Fruit fly (Drosophila melanogaster) whole organism, embryonic: Measurements from ENCODE around the gene CG10194.

Source experiments
- CG11247 ChIP-seq: fragments of 200-800 bp; sonication (Bioruptor generic); IDR thresholded peaks from 2 replicates; pipeline ENCODE4 v1.3.6; 2022; ENCODE audit warnings: missing biosample characterization, missing genetic modification characterization
- CG34376 ChIP-seq: fragments of 200-800 bp; sonication (Bioruptor generic); optimal IDR thresholded peaks from 2 replicates; lab custom pipeline; 2018; ENCODE audit warnings: missing biosample characterization, mild to moderate bottlenecking, missing genetic modification characterization
- CG6654 ChIP-seq: fragments of 200-800 bp; sonication (Bioruptor generic); optimal IDR thresholded peaks from 2 replicates; lab custom pipeline; 2017; ENCODE audit warnings: missing biosample characterization, mild to moderate bottlenecking, missing genetic modification characterization
- Sox102F ChIP-seq: fragments of 200-800 bp; sonication (Bioruptor generic); optimal IDR thresholded peaks from 2 replicates; lab custom pipeline; 2018; ENCODE audit warnings: missing biosample characterization, mild to moderate bottlenecking, missing genetic modification characterization, moderate library complexity
- ap ChIP-seq: fragments of 200-800 bp; sonication (Bioruptor generic); IDR thresholded peaks from 2 replicates; pipeline ENCODE4 v1.3.6; 2022; ENCODE audit warnings: missing biosample characterization, missing genetic modification characterization
- cad ChIP-seq: fragments of >200 bp; optimal IDR thresholded peaks from 2 replicates; lab custom pipeline; 2017; ENCODE audit warnings: missing biosample characterization, missing genetic modification characterization
- gt ChIP-seq: fragments of 200-800 bp; sonication (Bioruptor generic); IDR thresholded peaks from 2 replicates; pipeline ENCODE4 v1.3.6; 2022; ENCODE audit warnings: missing biosample characterization, missing genetic modification characterization
- jing ChIP-seq: fragments of 200-800 bp; sonication (Bioruptor generic); optimal IDR thresholded peaks from 2 replicates; lab custom pipeline; 2018; ENCODE audit warnings: missing biosample characterization, mild to moderate bottlenecking, missing genetic modification characterization
- kay ChIP-seq: fragments of 200-800 bp; sonication (Bioruptor generic); optimal IDR thresholded peaks from 2 replicates; lab custom pipeline; 2016; ENCODE audit warnings: missing biosample characterization, missing genetic modification characterization
- maf-S ChIP-seq: fragments of 200-800 bp; sonication (Bioruptor generic); optimal IDR thresholded peaks from 2 replicates; lab custom pipeline; 2016; ENCODE audit warnings: missing biosample characterization, missing genetic modification characterization

DNA sequence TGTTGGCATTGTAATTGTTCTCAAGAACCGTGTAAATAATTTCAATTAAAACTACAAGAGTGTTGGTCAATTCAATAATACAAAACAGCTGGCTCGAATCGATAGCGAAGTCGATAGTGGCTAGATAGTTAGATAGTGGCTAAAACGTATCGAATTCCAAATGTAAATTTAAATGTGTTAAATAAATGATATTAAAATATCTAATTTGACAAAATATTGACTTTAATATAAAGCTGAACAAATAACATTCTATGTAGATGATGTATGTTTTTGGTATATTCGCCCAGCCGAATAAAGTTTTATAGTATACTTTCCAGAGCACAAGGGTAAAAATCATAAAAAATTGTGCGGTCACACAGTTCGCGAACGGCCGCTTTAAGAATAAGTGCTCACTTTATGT, 36.4 kb upstream of the CG10194 start, which contains the start of the genes Dpm1 and CG10137:
- TF ChIP-seq cad (GFP tag; lab: Kevin White, UChicago): no peak
- no peak for TF ChIP-seq maf-S
- TF ChIP-seq CG34376 (GFP tag; lab: Kevin White, UChicago): no peak
- no peak for TF ChIP-seq Sox102F (GFP tag; lab: Kevin White, UChicago)
- TF ChIP-seq jing: no peak
- TF ChIP-seq gt (GFP tag; lab: Robert Waterston, UW): no peak
- no peak for TF ChIP-seq CG6654 (GFP tag; lab: Kevin White, UChicago)
- TF ChIP-seq ap (GFP tag; lab: Robert Waterston, UW): no peak
- no peak for TF ChIP-seq kay (GFP tag; lab: Kevin White, UChicago)
- TF ChIP-seq CG11247: no peak
